Worm (Caenorhabditis elegans): ENCODE results near the gene F13H8.6.

The F13H8.6 gene

ce11 chrII:6256024-6256423, 30.7 kb downstream of the F13H8.6 start, which contains the start of gene F13H8.5:
TSS of gene F13H8.5 (minus strand) at chrII:6256124.
- TF ChIP-seq hlh-12 (tag; optimal IDR thresholded peaks at IDR 0.05) = no peak
- no peak for TF ChIP-seq ztf-22 (GFP tag; optimal IDR thresholded peaks at IDR 0.05)
- TF ChIP-seq xnd-1 (tag; optimal IDR thresholded peaks at IDR 0.05) = no peak
- TF ChIP-seq F10E7.11 (tag; optimal IDR thresholded peaks at IDR 0.05) = no peak
- TF ChIP-seq nhr-27 (tag; optimal IDR thresholded peaks at IDR 0.05) = no peak
- no peak for TF ChIP-seq F49E8.2 (tag; optimal IDR thresholded peaks at IDR 0.05; ENCODE audit: insufficient read depth)
- no peak for TF ChIP-seq lin-54 (GFP tag; optimal IDR thresholded peaks at IDR 0.05)
- no peak for TF ChIP-seq ceh-58 (GFP tag; IDR thresholded peaks at IDR 0.05)
- TF ChIP-seq cebp-2 (GFP tag; IDR thresholded peaks at IDR 0.05) = no peak
- TF ChIP-seq ets-4 (GFP tag; optimal IDR thresholded peaks at IDR 0.05) = no peak
- TF ChIP-seq unc-130 (GFP tag; optimal IDR thresholded peaks at IDR 0.05) = no peak
- no peak for TF ChIP-seq ztf-26 (tag; optimal IDR thresholded peaks at IDR 0.05)
- TF ChIP-seq let-607 (tag; optimal IDR thresholded peaks at IDR 0.05) = no peak
- TF ChIP-seq dpl-1 (GFP tag; optimal IDR thresholded peaks at IDR 0.05) = no peak
- TF ChIP-seq hmg-20 (GFP tag; IDR thresholded peaks at IDR 0.05) = no peak
- no peak for TF ChIP-seq nfya-1 (tag; optimal IDR thresholded peaks at IDR 0.05; ENCODE audit: borderline replicate concordance, insufficient read depth)
- no peak for TF ChIP-seq D2030.7 (GFP tag; IDR thresholded peaks at IDR 0.05)
- TF ChIP-seq ZK185.1 (tag; optimal IDR thresholded peaks at IDR 0.05; ENCODE audit: poor library complexity, severe bottlenecking) = no peak
- TF ChIP-seq F37B4.10 (GFP tag; IDR thresholded peaks at IDR 0.05) = no peak
- no peak for TF ChIP-seq B0035.1 (tag; optimal IDR thresholded peaks at IDR 0.05)

- TF ChIP-seq Y56A3A.18 (GFP tag; IDR thresholded peaks at IDR 0.05) (peak; percentile 63; the same call in 1 of the 2 replicates), bed-2 (GFP tag; IDR thresholded peaks at IDR 0.05) (no peak), ztf-6 (GFP tag; IDR thresholded peaks at IDR 0.05) (no peak), F57A8.1 (GFP tag; optimal IDR thresholded peaks at IDR 0.05) (no peak), F23B12.7 (tag; optimal IDR thresholded peaks at IDR 0.05; ENCODE audit: insufficient read depth) (no peak), C06A6.2 (GFP tag; conservative IDR thresholded peaks at IDR 0.05) (no peak), nhr-80 (tag; optimal IDR thresholded peaks at IDR 0.05) (no peak), nfya-2 (GFP tag; IDR thresholded peaks at IDR 0.05) (no peak), lag-1 (GFP tag; IDR thresholded peaks at IDR 0.05) (no peak), egl-18 (GFP tag; IDR thresholded peaks at IDR 0.05) (no peak), ztf-28 (GFP tag; IDR thresholded peaks at IDR 0.05) (no peak), Y95B8A.8 (GFP tag; IDR thresholded peaks at IDR 0.05) (0 out of 2 replicates have a peak, but pooled peaks have one; percentile 51), B0019.2 (GFP tag; conservative IDR thresholded peaks at IDR 0.05) (no peak), aptf-2 (GFP tag; conservative IDR thresholded peaks at IDR 0.05) (no peak), attf-3 (GFP tag; conservative IDR thresholded peaks at IDR 0.05) (no peak), dox-1 (GFP tag; IDR thresholded peaks at IDR 0.05) (no peak), let-607 (tag; optimal IDR thresholded peaks at IDR 0.05) (no peak), ztf-25 (GFP tag; IDR thresholded peaks at IDR 0.05) (no peak), cebp-2 (GFP tag; IDR thresholded peaks at IDR 0.05) (no peak), mxl-1 (tag; optimal IDR thresholded peaks at IDR 0.05) (no peak), B0261.1 (tag; optimal IDR thresholded peaks at IDR 0.05) (no peak), snpc-3.4 (tag; optimal IDR thresholded peaks at IDR 0.05) (peak; percentile 33), D2030.7 (GFP tag; IDR thresholded peaks at IDR 0.05) (peak; percentile 17; the same call in 1 of the 2 replicates), F33H1.4 (GFP tag; IDR thresholded peaks at IDR 0.05) (no peak), pbrm-1 (GFP tag; IDR thresholded peaks at IDR 0.05) (0 out of 2 replicates have a peak, but pooled peaks have one; percentile 29), F22D6.2 (tag; optimal IDR thresholded peaks at IDR 0.05) (no peak), mcd-1 (GFP tag; IDR thresholded peaks at IDR 0.05) (no peak), somi-1 (GFP tag; optimal IDR thresholded peaks at IDR 0.05) (no peak), hmg-1.2 (GFP tag; IDR thresholded peaks at IDR 0.05) (0 out of 2 replicates have a peak, but pooled peaks have one; percentile 22), athp-1 (tag; optimal IDR thresholded peaks at IDR 0.05) (peak; percentile 33), lin-26 (GFP tag; IDR thresholded peaks at IDR 0.05) (no peak)
Measured at ce11 chrII:6252707-6253106, 34.1 kb downstream of the F13H8.6 start.
